Fruit fly (Drosophila melanogaster) whole organism, embryonic: ENCODE results near the gene Targ2.
A peak's percentile ranks its signal among the peaks of the same experiment; 100 is the strongest.

ENCODE experiments used
- Atf6 ChIP-seq: fragments of 200-800 bp; sonication (Bioruptor generic); IDR thresholded peaks from 2 replicates; pipeline ENCODE4 v1.3.6; 2022; ENCODE audit warnings: missing biosample characterization, missing genetic modification characterization
- Bteb2 ChIP-seq: fragments of 200-800 bp; sonication (Bioruptor generic); optimal IDR thresholded peaks from 2 replicates; lab custom pipeline; 2016; ENCODE audit warnings: missing biosample characterization, missing genetic modification characterization
- CG10267 ChIP-seq: fragments of 200-800 bp; sonication (Bioruptor generic); optimal IDR thresholded peaks from 2 replicates; lab custom pipeline; 2018; ENCODE audit warnings: missing biosample characterization, mild to moderate bottlenecking, missing genetic modification characterization, moderate library complexity
- CG10462 ChIP-seq: fragments of 200-800 bp; sonication (Bioruptor generic); optimal IDR thresholded peaks from 2 replicates; lab custom pipeline; 2016; ENCODE audit warnings: missing biosample characterization, missing genetic modification characterization
- CG10979 ChIP-seq: fragments of 200-800 bp; sonication (Bioruptor generic); optimal IDR thresholded peaks from 2 replicates; lab custom pipeline; 2018; ENCODE audit warnings: missing biosample characterization, mild to moderate bottlenecking, missing genetic modification characterization, moderate library complexity
- CG11247 ChIP-seq: fragments of 200-800 bp; sonication (Bioruptor generic); IDR thresholded peaks from 2 replicates; pipeline ENCODE4 v1.3.6; 2022; ENCODE audit warnings: missing biosample characterization, missing genetic modification characterization
- CG12071 ChIP-seq: fragments of 200-800 bp; sonication (Bioruptor generic); optimal IDR thresholded peaks from 3 replicates; lab custom pipeline; 2018; ENCODE audit warnings: missing biosample characterization, mild to moderate bottlenecking, missing genetic modification characterization
- CG12299 ChIP-seq: fragments of 200-800 bp; sonication (Bioruptor generic); optimal IDR thresholded peaks from 2 replicates; lab custom pipeline; 2018; ENCODE audit warnings: missing biosample characterization, mild to moderate bottlenecking, missing genetic modification characterization
- CG1233 ChIP-seq: fragments of 200-800 bp; sonication (Bioruptor generic); optimal IDR thresholded peaks from 4 replicates; lab custom pipeline; 2018; ENCODE audit warnings: missing biosample characterization, mild to moderate bottlenecking, missing genetic modification characterization
- CG12391 ChIP-seq: fragments of 200-800 bp; sonication (Bioruptor generic); optimal IDR thresholded peaks from 3 replicates; lab custom pipeline; 2018; ENCODE audit warnings: missing biosample characterization, mild to moderate bottlenecking, missing genetic modification characterization, moderate library complexity
- CG12942 ChIP-seq: fragments of 200-800 bp; sonication (Bioruptor generic); optimal IDR thresholded peaks from 3 replicates; lab custom pipeline; 2016; ENCODE audit warnings: missing biosample characterization, missing genetic modification characterization
- CG13296 ChIP-seq: fragments of 200-800 bp; sonication (Bioruptor generic); optimal IDR thresholded peaks from 3 replicates; lab custom pipeline; 2018; ENCODE audit warnings: missing biosample characterization, mild to moderate bottlenecking, missing genetic modification characterization
- CG15073 ChIP-seq: fragments of 200-800 bp; sonication (Bioruptor generic); optimal IDR thresholded peaks from 2 replicates; lab custom pipeline; 2016; ENCODE audit warnings: missing biosample characterization, missing genetic modification characterization
- CG17359 ChIP-seq: fragments of 200-800 bp; sonication (Bioruptor generic); optimal IDR thresholded peaks from 3 replicates; lab custom pipeline; 2018; ENCODE audit warnings: missing biosample characterization, mild to moderate bottlenecking, missing genetic modification characterization, moderate library complexity
- CG18619 ChIP-seq: fragments of 200-800 bp; sonication (Bioruptor generic); optimal IDR thresholded peaks from 3 replicates; lab custom pipeline; 2017; ENCODE audit warnings: missing biosample characterization, mild to moderate bottlenecking, missing genetic modification characterization
- CG2678 ChIP-seq: fragments of 200-800 bp; sonication (Bioruptor generic); optimal IDR thresholded peaks from 3 replicates; lab custom pipeline; 2019; ENCODE audit warnings: missing biosample characterization, mild to moderate bottlenecking, missing genetic modification characterization, moderate library complexity
- CG2875 ChIP-seq: fragments of 200-800 bp; sonication (Bioruptor generic); optimal IDR thresholded peaks from 2 replicates; lab custom pipeline; 2017; ENCODE audit warnings: missing biosample characterization, mild to moderate bottlenecking, missing genetic modification characterization, missing genetic modification reagents
- CG34376 ChIP-seq: fragments of 200-800 bp; sonication (Bioruptor generic); optimal IDR thresholded peaks from 2 replicates; lab custom pipeline; 2018; ENCODE audit warnings: missing biosample characterization, mild to moderate bottlenecking, missing genetic modification characterization
- CG42726 ChIP-seq: fragments of 200-800 bp; sonication (Bioruptor generic); IDR thresholded peaks from 2 replicates; pipeline ENCODE4 v1.3.6; 2022; ENCODE audit warnings: missing biosample characterization, missing genetic modification characterization; ENCODE audit not compliant: partially characterized antibody
- CG5180 ChIP-seq: fragments of 200-800 bp; sonication (Bioruptor generic); optimal IDR thresholded peaks from 3 replicates; lab custom pipeline; 2017; ENCODE audit warnings: missing biosample characterization, missing genetic modification characterization, mild to moderate bottlenecking, moderate library complexity, missing genetic modification reagents
- CG5953 ChIP-seq: fragments of 200-800 bp; sonication (Bioruptor generic); IDR thresholded peaks from 2 replicates; pipeline ENCODE4 v1.3.6; 2022; ENCODE audit warnings: missing biosample characterization, missing genetic modification characterization
- CG6254 ChIP-seq: fragments of 200-800 bp; sonication (Bioruptor generic); optimal IDR thresholded peaks from 3 replicates; lab custom pipeline; 2017; ENCODE audit warnings: mild to moderate bottlenecking, missing biosample characterization, missing genetic modification reagents, missing genetic modification characterization
- CG7786 ChIP-seq: fragments of 200-800 bp; sonication (Bioruptor generic); optimal IDR thresholded peaks from 2 replicates; lab custom pipeline; 2016; ENCODE audit warnings: missing biosample characterization, missing genetic modification characterization
- CG7987 ChIP-seq: fragments of 200-800 bp; sonication (Bioruptor generic); optimal IDR thresholded peaks from 2 replicates; lab custom pipeline; 2018; ENCODE audit warnings: missing biosample characterization, mild to moderate bottlenecking, missing genetic modification characterization, moderate library complexity
- Dp ChIP-seq: fragments of 200-800 bp; sonication (Bioruptor generic); optimal IDR thresholded peaks from 2 replicates; lab custom pipeline; 2018; ENCODE audit warnings: missing biosample characterization, mild to moderate bottlenecking, missing genetic modification characterization, moderate library complexity
- Dref ChIP-seq: fragments of 200-800 bp; sonication (Bioruptor generic); IDR thresholded peaks from 2 replicates; pipeline ENCODE4 v1.3.6; 2022; ENCODE audit warnings: missing biosample characterization, missing genetic modification characterization
- HHEX ChIP-seq: fragments of 200-800 bp; sonication (Bioruptor generic); optimal IDR thresholded peaks from 3 replicates; lab custom pipeline; 2017; ENCODE audit warnings: missing biosample characterization, mild to moderate bottlenecking, missing genetic modification characterization, missing genetic modification reagents
- HmgD ChIP-seq: fragments of 200-800 bp; sonication (Bioruptor generic); optimal IDR thresholded peaks from 3 replicates; lab custom pipeline; 2016; ENCODE audit warnings: missing biosample characterization, missing genetic modification characterization
- Hr39 ChIP-seq: fragments of >200 bp; optimal IDR thresholded peaks from 2 replicates; lab custom pipeline; 2017
- NC2α ChIP-seq: fragments of 200-800 bp; sonication (Bioruptor generic); optimal IDR thresholded peaks from 2 replicates; lab custom pipeline; 2016; ENCODE audit warnings: missing biosample characterization, missing genetic modification characterization
- NfI ChIP-seq: fragments of 200-800 bp; sonication (Bioruptor generic); optimal IDR thresholded peaks from 3 replicates; lab custom pipeline; 2018; ENCODE audit warnings: missing biosample characterization, mild to moderate bottlenecking, missing genetic modification characterization, moderate library complexity
- TFAM ChIP-seq: fragments of 200-800 bp; sonication (Bioruptor generic); optimal IDR thresholded peaks from 2 replicates; lab custom pipeline; 2017; ENCODE audit warnings: missing biosample characterization, missing genetic modification characterization, inconsistent platforms
- Taf1 ChIP-seq: fragments of 200-800 bp; sonication (Bioruptor generic); IDR thresholded peaks from 2 replicates; pipeline ENCODE4 v1.3.6; 2022; ENCODE audit warnings: missing biosample characterization, missing genetic modification characterization
- chn ChIP-seq: fragments of 200-800 bp; sonication (Bioruptor generic); optimal IDR thresholded peaks from 2 replicates; lab custom pipeline; 2016; ENCODE audit warnings: missing biosample characterization, missing genetic modification characterization
- dm ChIP-seq: fragments of 200-800 bp; sonication (Bioruptor generic); optimal IDR thresholded peaks from 3 replicates; lab custom pipeline; 2016; ENCODE audit warnings: missing biosample characterization, missing genetic modification characterization
- dysf ChIP-seq: fragments of 200-800 bp; sonication (Bioruptor generic); IDR thresholded peaks from 3 replicates; pipeline ENCODE4 v1.3.6; 2022; ENCODE audit warnings: missing biosample characterization, missing genetic modification characterization
- fd102C ChIP-seq: fragments of 200-800 bp; sonication (Bioruptor generic); optimal IDR thresholded peaks from 2 replicates; lab custom pipeline; 2018; ENCODE audit warnings: missing biosample characterization, mild to moderate bottlenecking, missing genetic modification characterization, moderate library complexity
- gcm ChIP-seq: fragments of 200-800 bp; sonication (Bioruptor generic); optimal IDR thresholded peaks from 2 replicates; lab custom pipeline; 2019; ENCODE audit warnings: missing biosample characterization, mild to moderate bottlenecking, missing genetic modification characterization, moderate library complexity
- h ChIP-seq: fragments of >200 bp; optimal IDR thresholded peaks from 2 replicates; lab custom pipeline; 2017
- jigr1 ChIP-seq: fragments of 200-800 bp; sonication (Bioruptor generic); IDR thresholded peaks from 3 replicates; pipeline ENCODE4 v1.3.6; 2022; ENCODE audit warnings: missing biosample characterization, missing genetic modification characterization
- kni ChIP-seq: fragments of 200-800 bp; sonication (Bioruptor generic); optimal IDR thresholded peaks from 3 replicates; lab custom pipeline; 2017; ENCODE audit warnings: mild to moderate bottlenecking, missing biosample characterization, missing genetic modification reagents, missing genetic modification characterization
- knrl ChIP-seq: fragments of 200-800 bp; sonication (Bioruptor generic); IDR thresholded peaks from 3 replicates; pipeline ENCODE4 v1.3.6; 2022; ENCODE audit warnings: missing biosample characterization, missing genetic modification characterization; ENCODE audit not compliant: partially characterized antibody
- luna ChIP-seq: fragments of 200-800 bp; sonication (Bioruptor generic); optimal IDR thresholded peaks from 2 replicates; lab custom pipeline; 2016; ENCODE audit warnings: missing biosample characterization, missing genetic modification characterization
- maf-S ChIP-seq: fragments of 200-800 bp; sonication (Bioruptor generic); optimal IDR thresholded peaks from 2 replicates; lab custom pipeline; 2016; ENCODE audit warnings: missing biosample characterization, missing genetic modification characterization
- nom ChIP-seq: fragments of 200-800 bp; sonication (Bioruptor generic); optimal IDR thresholded peaks from 2 replicates; lab custom pipeline; 2017; ENCODE audit warnings: missing biosample characterization, missing genetic modification characterization, mild to moderate bottlenecking, moderate library complexity, missing genetic modification reagents
- rib ChIP-seq: fragments of 200-800 bp; sonication (Bioruptor generic); IDR thresholded peaks from 2 replicates; pipeline ENCODE4 v1.3.6; 2022; ENCODE audit warnings: missing biosample characterization, missing genetic modification characterization
- sc ChIP-seq, 3 experiments: fragments of >200 bp in 2 of 3; fragments of 200-800 bp in 1 of 3; sonication (Bioruptor generic) in 1 of 3; optimal IDR thresholded peaks; 2 replicates in 2 of 3; 3 replicates in 1 of 3; lab custom pipeline; 2017; ENCODE audit warnings: mild to moderate bottlenecking in 1 of 3, missing biosample characterization in 1 of 3, missing genetic modification characterization in 1 of 3, missing genetic modification reagents in 1 of 3
- sd ChIP-seq: fragments of 200-800 bp; sonication (Bioruptor generic); optimal IDR thresholded peaks from 3 replicates; lab custom pipeline; 2018; ENCODE audit warnings: missing biosample characterization, mild to moderate bottlenecking, missing genetic modification characterization, moderate library complexity
- ssp ChIP-seq: fragments of 200-800 bp; sonication (Bioruptor generic); IDR thresholded peaks from 2 replicates; pipeline ENCODE4 v1.3.6; 2022; ENCODE audit warnings: missing biosample characterization, missing genetic modification characterization
- sug ChIP-seq: fragments of 200-800 bp; optimal IDR thresholded peaks from 2 replicates; lab custom pipeline; 2019; ENCODE audit warnings: missing biosample characterization, mild to moderate bottlenecking, missing genetic modification characterization, moderate library complexity
- vvl ChIP-seq: fragments of 200-800 bp; sonication (Bioruptor generic); IDR thresholded peaks from 2 replicates; pipeline ENCODE4 v1.3.6; 2022; ENCODE audit warnings: missing biosample characterization, missing genetic modification characterization

Targ2 gene

dm6 chr3L:21251381-21251780 lies 48.3 kb upstream of the Targ2 start (continued):
- no peak for TF ChIP-seq CG12071 (GFP tag; lab: Kevin White, UChicago)
- no peak for TF ChIP-seq rib (GFP tag; lab: Robert Waterston, UW)
- no peak for TF ChIP-seq CG34376
- TF ChIP-seq kni (GFP tag; lab: Kevin White, UChicago) = no peak
- TF ChIP-seq CG12299 (tag; lab: Kevin White, UChicago) = no peak
- TF ChIP-seq CG11247 = no peak; the same call in 1 of the 2 replicates
- peak; percentile 2 for TF ChIP-seq CG12391 (tag; lab: Kevin White, UChicago)
- TF ChIP-seq CG12942 (GFP tag; lab: Kevin White, UChicago) = no peak
- no peak for TF ChIP-seq Bteb2 (GFP tag; lab: Kevin White, UChicago)
- no peak for TF ChIP-seq fd102C (GFP tag; lab: Kevin White, UChicago)
- 0 out of 2 replicates have a peak, but pooled peaks have one; percentile 13 for TF ChIP-seq CG5953
- TF ChIP-seq Taf1 (GFP tag; lab: Robert Waterston, UW) = no peak
- TF ChIP-seq chn (GFP tag; lab: Kevin White, UChicago) = no peak
- no peak for TF ChIP-seq Hr39 (lab: Kevin White, UChicago)
- TF ChIP-seq CG1233 (GFP tag; lab: Kevin White, UChicago) = no peak
- TF ChIP-seq TFAM (GFP tag; lab: Kevin White, UChicago) = no peak
- no peak for TF ChIP-seq CG7987 (GFP tag; lab: Kevin White, UChicago)
- no peak for TF ChIP-seq h
- TF ChIP-seq vvl (GFP tag; lab: Robert Waterston, UW) = 0 out of 2 replicates have a peak, but pooled peaks have one; percentile 15
- no peak for TF ChIP-seq knrl (GFP tag; lab: Robert Waterston, UW)
- TF ChIP-seq CG17359 (tag; lab: Kevin White, UChicago) = peak; percentile 15
- TF ChIP-seq gcm (GFP tag; lab: Kevin White, UChicago) = no peak
- no peak for TF ChIP-seq dysf (GFP tag; lab: Robert Waterston, UW)
- TF ChIP-seq sd = no peak
- no peak for TF ChIP-seq CG10267 (tag; lab: Kevin White, UChicago)
- TF ChIP-seq CG5180 (GFP tag; lab: Kevin White, UChicago) = no peak
- TF ChIP-seq HHEX = peak; percentile 18
- TF ChIP-seq CG13296 = no peak
- TF ChIP-seq Atf6 = 0 out of 2 replicates have a peak, but pooled peaks have one; percentile 30
- TF ChIP-seq dm (GFP tag; lab: Kevin White, UChicago) = no peak
- TF ChIP-seq Dref (GFP tag; lab: Robert Waterston, UW) = no peak
- peak; percentile 1 for TF ChIP-seq NfI (GFP tag; lab: Kevin White, UChicago)
- TF ChIP-seq CG7786 (GFP tag; lab: Kevin White, UChicago) = no peak
- no peak for TF ChIP-seq CG42726 (GFP tag; lab: Robert Waterston, UW)
- TF ChIP-seq Dp (GFP tag; lab: Kevin White, UChicago) = no peak
- TF ChIP-seq nom (GFP tag; lab: Kevin White, UChicago) = peak; percentile 56
- TF ChIP-seq sc (optimal IDR thresholded peaks at IDR 0.05; lab: Kevin White, UChicago) = no peak
- TF ChIP-seq sc (GFP tag; optimal IDR thresholded peaks at IDR 0.05; lab: Kevin White, UChicago) = no peak
- TF ChIP-seq jigr1 (GFP tag; lab: Robert Waterston, UW) = no peak
- peak; percentile 14 for TF ChIP-seq CG10979 (tag; lab: Kevin White, UChicago)
- no peak for TF ChIP-seq luna (GFP tag; lab: Kevin White, UChicago)
- no peak for TF ChIP-seq HmgD (GFP tag; lab: Kevin White, UChicago)
- no peak for TF ChIP-seq CG15073 (GFP tag; lab: Kevin White, UChicago)
- no peak for TF ChIP-seq CG2875 (GFP tag; lab: Kevin White, UChicago)
- TF ChIP-seq NC2α (GFP tag; lab: Kevin White, UChicago) = no peak
- TF ChIP-seq ssp (GFP tag; lab: Robert Waterston, UW) = 0 out of 2 replicates have a peak, but pooled peaks have one; percentile 17
- TF ChIP-seq sug (tag; lab: Kevin White, UChicago) = no peak
- peak; percentile 37 for TF ChIP-seq CG2678 (tag; lab: Kevin White, UChicago)
- TF ChIP-seq CG6254 = no peak
- TF ChIP-seq maf-S = no peak
- no peak for TF ChIP-seq CG18619 (GFP tag; lab: Kevin White, UChicago)
- TF ChIP-seq CG10462 = no peak
